Fruit fly (Drosophila melanogaster): Measurements from ENCODE around the gene CG14342.

- TF ChIP-seq Sin3A (optimal IDR thresholded peaks at IDR 0.05) (no peak), insv (optimal IDR thresholded peaks at IDR 0.05) (no peak), Myc (optimal IDR thresholded peaks at IDR 0.05) (no peak), psq (optimal IDR thresholded peaks at IDR 0.05) (no peak)
These were observed 39.7 kb upstream of the CG14342 start, which contains the start of gene IntS14 for dm6 chr2L:1164294-1164693.

Measured in Kc167 (cell line).